Fruit fly (Drosophila melanogaster) whole organism, embryonic: ENCODE measurements around the gene Crg-1.

ENCODE experiments used
- Aef1 ChIP-seq: fragments of 200-800 bp; sonication (Bioruptor generic); IDR thresholded peaks from 3 replicates; pipeline ENCODE4 v1.3.6; 2022; ENCODE audit warnings: missing biosample characterization, missing genetic modification characterization
- Awh ChIP-seq: fragments of 200-800 bp; sonication (Bioruptor generic); IDR thresholded peaks from 2 replicates; pipeline ENCODE4, ENCODE4 v1.3.6; 2022; ENCODE audit warnings: missing biosample characterization, missing genetic modification characterization
- CG11247 ChIP-seq: fragments of 200-800 bp; sonication (Bioruptor generic); IDR thresholded peaks from 2 replicates; pipeline ENCODE4 v1.3.6; 2022; ENCODE audit warnings: missing biosample characterization, missing genetic modification characterization
- CG12155 ChIP-seq: fragments of 200-800 bp; sonication (Bioruptor generic); optimal IDR thresholded peaks from 3 replicates; lab custom pipeline; 2016; ENCODE audit warnings: missing biosample characterization, missing genetic modification characterization
- CG12219 ChIP-seq: fragments of 200-800 bp; sonication (Bioruptor generic); optimal IDR thresholded peaks from 3 replicates; lab custom pipeline; 2018; ENCODE audit warnings: missing biosample characterization, mild to moderate bottlenecking, missing genetic modification characterization
- CG14667 ChIP-seq: fragments of 200-800 bp; sonication (Bioruptor generic); IDR thresholded peaks from 2 replicates; pipeline ENCODE4 v1.3.6; 2022; ENCODE audit warnings: missing biosample characterization, missing genetic modification characterization
- CG15479 ChIP-seq: fragments of 200-800 bp; sonication (Bioruptor generic); optimal IDR thresholded peaks from 3 replicates; lab custom pipeline; 2019; ENCODE audit warnings: missing biosample characterization, mild to moderate bottlenecking, missing genetic modification characterization, moderate library complexity
- CG2712 ChIP-seq: fragments of 200-800 bp; optimal IDR thresholded peaks from 3 replicates; lab custom pipeline; 2019; ENCODE audit warnings: missing biosample characterization, mild to moderate bottlenecking, missing genetic modification characterization, moderate library complexity
- CG3407 ChIP-seq: fragments of 200-800 bp; sonication (Bioruptor generic); optimal IDR thresholded peaks from 2 replicates; lab custom pipeline; 2018; ENCODE audit warnings: missing biosample characterization, mild to moderate bottlenecking, missing genetic modification characterization
- CG5180 ChIP-seq: fragments of 200-800 bp; sonication (Bioruptor generic); optimal IDR thresholded peaks from 3 replicates; lab custom pipeline; 2017; ENCODE audit warnings: missing biosample characterization, missing genetic modification characterization, mild to moderate bottlenecking, moderate library complexity, missing genetic modification reagents
- CG7745 ChIP-seq: fragments of 200-800 bp; sonication (Bioruptor generic); optimal IDR thresholded peaks from 2 replicates; lab custom pipeline; 2018; ENCODE audit warnings: missing biosample characterization, mild to moderate bottlenecking, missing genetic modification characterization, moderate library complexity
- CG7963 ChIP-seq: fragments of 200-800 bp; sonication (Bioruptor generic); IDR thresholded peaks from 3 replicates; pipeline ENCODE4 v1.3.6; 2022; ENCODE audit warnings: missing biosample characterization, missing genetic modification characterization; ENCODE audit not compliant: partially characterized antibody
- CG8924 ChIP-seq: fragments of 200-800 bp; optimal IDR thresholded peaks from 3 replicates; lab custom pipeline; 2019; ENCODE audit warnings: missing biosample characterization, mild to moderate bottlenecking, missing genetic modification characterization, moderate library complexity
- CG9797 ChIP-seq: fragments of 200-800 bp; sonication (Bioruptor generic); optimal IDR thresholded peaks from 3 replicates; lab custom pipeline; 2018; ENCODE audit warnings: missing biosample characterization, mild to moderate bottlenecking, missing genetic modification characterization
- CG9817 ChIP-seq: fragments of 200-800 bp; sonication (Bioruptor generic); optimal IDR thresholded peaks from 2 replicates; lab custom pipeline; 2018; ENCODE audit warnings: missing biosample characterization, mild to moderate bottlenecking, missing genetic modification characterization, moderate library complexity
- CG9876 ChIP-seq: fragments of 200-800 bp; sonication (Bioruptor generic); optimal IDR thresholded peaks from 2 replicates; lab custom pipeline; 2016; ENCODE audit warnings: missing biosample characterization, missing genetic modification characterization
- CG9932 ChIP-seq: fragments of 200-800 bp; sonication (Bioruptor generic); IDR thresholded peaks from 2 replicates; pipeline ENCODE4 v1.3.6; 2022; ENCODE audit warnings: missing biosample characterization, missing genetic modification characterization
- Dek ChIP-seq: fragments of 200-800 bp; sonication (Bioruptor generic); optimal IDR thresholded peaks from 3 replicates; lab custom pipeline; 2019; ENCODE audit warnings: missing biosample characterization, mild to moderate bottlenecking, missing genetic modification characterization, moderate library complexity
- Dfd ChIP-seq, 2 experiments: fragments of >200 bp; optimal IDR thresholded peaks; 2 replicates each; lab custom pipeline; 2017; ENCODE audit warnings: missing biosample characterization in 2 of 2, missing genetic modification characterization in 2 of 2
- Drgx ChIP-seq: fragments of 200-800 bp; sonication (Bioruptor generic); IDR thresholded peaks from 2 replicates; pipeline ENCODE4 v1.3.6; 2022; ENCODE audit warnings: missing biosample characterization, missing genetic modification characterization
- E2f1 ChIP-seq: fragments of 200-800 bp; sonication (Bioruptor generic); IDR thresholded peaks from 2 replicates; pipeline ENCODE4 v1.3.6; 2022; ENCODE audit warnings: missing biosample characterization, missing genetic modification characterization
- Fer1 ChIP-seq: fragments of 200-800 bp; sonication (Bioruptor generic); optimal IDR thresholded peaks from 2 replicates; lab custom pipeline; 2017; ENCODE audit warnings: missing biosample characterization, mild to moderate bottlenecking, missing genetic modification characterization
- Fer2 ChIP-seq: fragments of 200-800 bp; sonication (Bioruptor generic); optimal IDR thresholded peaks from 2 replicates; lab custom pipeline; 2018; ENCODE audit warnings: missing biosample characterization, mild to moderate bottlenecking, missing genetic modification characterization, moderate library complexity
- H2.0 ChIP-seq: fragments of 200-800 bp; sonication (Bioruptor generic); IDR thresholded peaks from 2 replicates; pipeline ENCODE4 v1.3.6; 2022; ENCODE audit warnings: missing biosample characterization, missing genetic modification characterization
- HLHmδ ChIP-seq: fragments of 200-800 bp; sonication (Bioruptor generic); optimal IDR thresholded peaks from 2 replicates; lab custom pipeline; 2018; ENCODE audit warnings: missing biosample characterization, mild to moderate bottlenecking, missing genetic modification characterization, moderate library complexity
- HmgD ChIP-seq: fragments of 200-800 bp; sonication (Bioruptor generic); optimal IDR thresholded peaks from 3 replicates; lab custom pipeline; 2016; ENCODE audit warnings: missing biosample characterization, missing genetic modification characterization
- MBD-R2 ChIP-seq: fragments of 200-800 bp; sonication (Bioruptor generic); IDR thresholded peaks from 2 replicates; pipeline ENCODE4 v1.3.6; 2022; ENCODE audit warnings: missing biosample characterization, missing genetic modification characterization
- Nf-YB ChIP-seq: fragments of 200-800 bp; sonication (Bioruptor generic); optimal IDR thresholded peaks from 3 replicates; lab custom pipeline; 2019; ENCODE audit warnings: missing biosample characterization, mild to moderate bottlenecking, missing genetic modification characterization, moderate library complexity
- Ptx1 ChIP-seq: fragments of 200-800 bp; sonication (Bioruptor generic); IDR thresholded peaks from 2 replicates; pipeline ENCODE4 v1.3.6; 2022; ENCODE audit warnings: missing biosample characterization, missing genetic modification characterization
- Six4 ChIP-seq: fragments of 200-800 bp; sonication (Bioruptor generic); optimal IDR thresholded peaks from 2 replicates; lab custom pipeline; 2016; ENCODE audit warnings: missing biosample characterization, missing genetic modification characterization
- Taf1 ChIP-seq: fragments of 200-800 bp; sonication (Bioruptor generic); IDR thresholded peaks from 2 replicates; pipeline ENCODE4 v1.3.6; 2022; ENCODE audit warnings: missing biosample characterization, missing genetic modification characterization
- ash1 ChIP-seq: fragments of 200-800 bp; sonication (Bioruptor generic); optimal IDR thresholded peaks from 2 replicates; lab custom pipeline; 2018; ENCODE audit warnings: missing biosample characterization, mild to moderate bottlenecking, missing genetic modification characterization
- ato ChIP-seq: fragments of 200-800 bp; sonication (Bioruptor generic); IDR thresholded peaks from 2 replicates; pipeline ENCODE4 v1.3.6; 2022; ENCODE audit warnings: missing biosample characterization, missing genetic modification characterization; ENCODE audit not compliant: partially characterized antibody
- cato ChIP-seq: fragments of 200-800 bp; sonication (Bioruptor generic); optimal IDR thresholded peaks from 2 replicates; lab custom pipeline; 2016; ENCODE audit warnings: missing biosample characterization, missing genetic modification characterization, borderline replicate concordance
- chm ChIP-seq: fragments of 200-800 bp; sonication (Bioruptor generic); IDR thresholded peaks from 2 replicates; pipeline ENCODE4 v1.3.6; 2022; ENCODE audit warnings: missing biosample characterization, missing genetic modification characterization
- cwo ChIP-seq: fragments of 200-800 bp; sonication (Bioruptor generic); optimal IDR thresholded peaks from 3 replicates; lab custom pipeline; 2017; ENCODE audit warnings: missing biosample characterization, missing genetic modification characterization, mild to moderate bottlenecking, moderate library complexity, missing genetic modification reagents
- ewg ChIP-seq: fragments of 200-800 bp; sonication (Bioruptor generic); optimal IDR thresholded peaks from 3 replicates; lab custom pipeline; 2017; ENCODE audit warnings: mild to moderate bottlenecking, missing biosample characterization, missing genetic modification reagents, missing genetic modification characterization
- exex ChIP-seq: fragments of 200-800 bp; sonication (Bioruptor generic); optimal IDR thresholded peaks from 4 replicates; lab custom pipeline; 2018; ENCODE audit warnings: missing biosample characterization, mild to moderate bottlenecking, missing genetic modification characterization, moderate library complexity
- fd64A ChIP-seq: fragments of 200-800 bp; sonication (Bioruptor generic); optimal IDR thresholded peaks from 3 replicates; lab custom pipeline; 2018; ENCODE audit warnings: missing biosample characterization, mild to moderate bottlenecking, missing genetic modification characterization
- hkb ChIP-seq, 2 experiments: fragments of 200-800 bp in 1 of 2; fragments of >200 bp in 1 of 2; sonication (Bioruptor generic) in 1 of 2; IDR thresholded peaks in 1 of 2; optimal IDR thresholded peaks in 1 of 2; 2 replicates each; pipeline versions ENCODE4 v1.3.6 to Lab custom; 2017 to 2022; ENCODE audit warnings: missing biosample characterization in 1 of 2, missing genetic modification characterization in 1 of 2
- maf-S ChIP-seq: fragments of 200-800 bp; sonication (Bioruptor generic); optimal IDR thresholded peaks from 2 replicates; lab custom pipeline; 2016; ENCODE audit warnings: missing biosample characterization, missing genetic modification characterization
- nau ChIP-seq: fragments of 200-800 bp; sonication (Bioruptor generic); optimal IDR thresholded peaks from 3 replicates; lab custom pipeline; 2017; ENCODE audit warnings: missing biosample characterization, mild to moderate bottlenecking, missing genetic modification characterization, missing genetic modification reagents
- odd ChIP-seq: fragments of 200-800 bp; sonication (Bioruptor generic); optimal IDR thresholded peaks from 2 replicates; lab custom pipeline; 2017; ENCODE audit warnings: missing biosample characterization, mild to moderate bottlenecking, missing genetic modification characterization
- otp ChIP-seq: fragments of 200-800 bp; sonication (Bioruptor generic); IDR thresholded peaks from 3 replicates; pipeline ENCODE4, ENCODE4 v1.3.6; 2022; ENCODE audit warnings: missing biosample characterization, missing genetic modification characterization
- pros ChIP-seq: fragments of 200-800 bp; sonication (Bioruptor generic); optimal IDR thresholded peaks from 3 replicates; lab custom pipeline; 2019; ENCODE audit warnings: missing biosample characterization, mild to moderate bottlenecking, missing genetic modification characterization, moderate library complexity
- sim ChIP-seq: fragments of 200-800 bp; sonication (Bioruptor generic); IDR thresholded peaks from 2 replicates; pipeline ENCODE4 v1.3.6; 2022; ENCODE audit warnings: missing biosample characterization, missing genetic modification characterization
- ssp ChIP-seq: fragments of 200-800 bp; sonication (Bioruptor generic); IDR thresholded peaks from 2 replicates; pipeline ENCODE4 v1.3.6; 2022; ENCODE audit warnings: missing biosample characterization, missing genetic modification characterization
- tin ChIP-seq: fragments of 200-800 bp; sonication (Bioruptor generic); optimal IDR thresholded peaks from 3 replicates; lab custom pipeline; 2016; ENCODE audit warnings: missing biosample characterization, missing genetic modification characterization
- vfl ChIP-seq: fragments of 200-800 bp; sonication (Bioruptor generic); optimal IDR thresholded peaks from 2 replicates; lab custom pipeline; 2016; ENCODE audit warnings: missing biosample characterization, missing genetic modification characterization

Crg-1 gene

dm6 chrX:3744492-3745263 lies 48.3 kb upstream of the Crg-1 start (continued):
- TF ChIP-seq CG9876 (GFP tag; lab: Kevin White, UChicago) (no peak), Fer2 (tag; lab: Kevin White, UChicago) (no peak), CG2712 (tag; lab: Kevin White, UChicago) (no peak), H2.0 (no peak), HLHmδ (GFP tag; lab: Kevin White, UChicago) (peak; percentile 67), cato (GFP tag; lab: Kevin White, UChicago) (no peak), CG15479 (peak; percentile 94), tin (GFP tag; lab: Kevin White, UChicago) (no peak), Fer1 (no peak), CG7745 (no peak), hkb (optimal IDR thresholded peaks at IDR 0.05; lab: Kevin White, UChicago) (no peak), hkb (GFP tag; IDR thresholded peaks at IDR 0.05; lab: Robert Waterston, UW) (no peak), CG9932 (GFP tag; lab: Robert Waterston, UW) (no peak), cwo (GFP tag; lab: Kevin White, UChicago) (no peak), CG7963 (GFP tag; lab: Robert Waterston, UW) (no peak), Aef1 (no peak; the same call in 2 of the 3 replicates), odd (no peak), Awh (GFP tag; lab: Robert Waterston, UW) (no peak), CG5180 (GFP tag; lab: Kevin White, UChicago) (peak; percentile 98), HmgD (GFP tag; lab: Kevin White, UChicago) (peak; percentile 59), Nf-YB (GFP tag; lab: Kevin White, UChicago) (no peak), pros (peak; percentile 80), Dfd (GFP tag; optimal IDR thresholded peaks at IDR 0.05; lab: Kevin White, UChicago) (no peak), CG9797 (no peak), CG12219 (no peak), vfl (no peak), maf-S (GFP tag; lab: Kevin White, UChicago) (no peak), sim (no peak), CG3407 (GFP tag; lab: Kevin White, UChicago) (no peak), CG12155 (GFP tag; lab: Kevin White, UChicago) (no peak), ssp (GFP tag; lab: Robert Waterston, UW) (no peak), CG14667 (no peak), CG8924 (tag; lab: Kevin White, UChicago) (no peak), MBD-R2 (no peak), Taf1 (no peak), Drgx (peak; percentile 41), ato (GFP tag; lab: Robert Waterston, UW) (no peak), otp (GFP tag; lab: Robert Waterston, UW) (no peak), Six4 (GFP tag; lab: Kevin White, UChicago) (no peak), E2f1 (GFP tag; lab: Robert Waterston, UW) (no peak), CG11247 (no peak), chm (GFP tag; lab: Robert Waterston, UW) (peak; percentile 18; the same call in 1 of the 2 replicates), ewg (no peak), Ptx1 (GFP tag; lab: Robert Waterston, UW) (no peak), ash1 (GFP tag; lab: Kevin White, UChicago) (no peak), Dek (tag; lab: Kevin White, UChicago) (no peak), exex (tag; lab: Kevin White, UChicago) (peak; percentile 53), nau (GFP tag; lab: Kevin White, UChicago) (no peak), fd64A (GFP tag; lab: Kevin White, UChicago) (no peak), CG9817 (tag; lab: Kevin White, UChicago) (no peak)
